Fruit fly (Drosophila melanogaster) whole organism, embryonic: ENCODE data around the gene Ugt301D1.

Experiments
- Abd-B ChIP-seq: fragments of 200-800 bp; sonication (Bioruptor generic); optimal IDR thresholded peaks from 2 replicates; lab custom pipeline; 2018; ENCODE audit warnings: missing biosample characterization, mild to moderate bottlenecking, missing genetic modification characterization, moderate library complexity
- Asciz ChIP-seq: fragments of 200-800 bp; sonication (Bioruptor generic); optimal IDR thresholded peaks from 2 replicates; lab custom pipeline; 2017; ENCODE audit warnings: missing biosample characterization, mild to moderate bottlenecking, missing genetic modification characterization, missing genetic modification reagents
- Atf3 ChIP-seq: fragments of 200-800 bp; sonication (Bioruptor generic); optimal IDR thresholded peaks from 3 replicates; lab custom pipeline; 2016; ENCODE audit warnings: missing biosample characterization, missing genetic modification characterization
- Bgb ChIP-seq: fragments of 200-800 bp; sonication (Bioruptor generic); IDR thresholded peaks from 2 replicates; pipeline ENCODE4 v1.3.6; 2022; ENCODE audit warnings: missing biosample characterization, missing genetic modification characterization; ENCODE audit not compliant: partially characterized antibody
- CG10321 ChIP-seq: fragments of 200-800 bp; sonication (Bioruptor generic); IDR thresholded peaks from 2 replicates; pipeline ENCODE4 v1.3.6; 2022; ENCODE audit warnings: missing biosample characterization, missing genetic modification characterization
- CG10959 ChIP-seq: fragments of 200-800 bp; sonication (Bioruptor generic); IDR thresholded peaks from 2 replicates; pipeline ENCODE4 v1.3.6; 2022; ENCODE audit warnings: missing biosample characterization, missing genetic modification characterization
- CG1603 ChIP-seq: fragments of 200-800 bp; sonication (Bioruptor generic); optimal IDR thresholded peaks from 2 replicates; lab custom pipeline; 2019; ENCODE audit warnings: missing biosample characterization, mild to moderate bottlenecking, missing genetic modification characterization, moderate library complexity
- CG17328 ChIP-seq: fragments of 200-800 bp; sonication (Bioruptor generic); IDR thresholded peaks from 2 replicates; pipeline ENCODE4 v1.3.6; 2022; ENCODE audit warnings: missing biosample characterization, missing genetic modification characterization
- CG17568 ChIP-seq: fragments of 200-800 bp; sonication (Bioruptor generic); optimal IDR thresholded peaks from 2 replicates; lab custom pipeline; 2018; ENCODE audit warnings: missing biosample characterization, mild to moderate bottlenecking, missing genetic modification characterization, moderate library complexity
- CG17802 ChIP-seq: fragments of 200-800 bp; sonication (Bioruptor generic); optimal IDR thresholded peaks from 2 replicates; lab custom pipeline; 2018; ENCODE audit warnings: missing biosample characterization, mild to moderate bottlenecking, missing genetic modification characterization, moderate library complexity
- CG2129 ChIP-seq: fragments of 200-800 bp; sonication (Bioruptor generic); IDR thresholded peaks from 2 replicates; pipeline ENCODE4 v1.3.6; 2022; ENCODE audit warnings: missing biosample characterization, missing genetic modification characterization; ENCODE audit not compliant: partially characterized antibody
- CG2199 ChIP-seq: fragments of 200-800 bp; sonication (Bioruptor generic); IDR thresholded peaks from 3 replicates; pipeline ENCODE4 v1.3.6; 2022; ENCODE audit warnings: missing biosample characterization, missing genetic modification characterization
- CG32767 ChIP-seq: fragments of 200-800 bp; sonication (Bioruptor generic); IDR thresholded peaks from 2 replicates; pipeline ENCODE4 v1.3.6; 2022; ENCODE audit warnings: missing biosample characterization, missing genetic modification characterization
- CG33557 ChIP-seq: fragments of 200-800 bp; sonication (Bioruptor generic); optimal IDR thresholded peaks from 2 replicates; lab custom pipeline; 2019; ENCODE audit warnings: missing biosample characterization, mild to moderate bottlenecking, missing genetic modification characterization, moderate library complexity
- CG8089 ChIP-seq: fragments of 200-800 bp; sonication (Bioruptor generic); optimal IDR thresholded peaks from 3 replicates; lab custom pipeline; 2016; ENCODE audit warnings: missing biosample characterization, missing genetic modification characterization
- CG8388 ChIP-seq: fragments of 200-800 bp; sonication (Bioruptor generic); optimal IDR thresholded peaks from 2 replicates; lab custom pipeline; 2019; ENCODE audit warnings: missing biosample characterization, mild to moderate bottlenecking, missing genetic modification characterization, moderate library complexity
- CG9817 ChIP-seq: fragments of 200-800 bp; sonication (Bioruptor generic); optimal IDR thresholded peaks from 2 replicates; lab custom pipeline; 2018; ENCODE audit warnings: missing biosample characterization, mild to moderate bottlenecking, missing genetic modification characterization, moderate library complexity
- Ets65A ChIP-seq: fragments of 200-800 bp; sonication (Bioruptor generic); peaks from one replicate; lab custom pipeline; 2016; ENCODE audit warnings: missing biosample characterization, missing genetic modification characterization
- Fer2 ChIP-seq: fragments of 200-800 bp; sonication (Bioruptor generic); optimal IDR thresholded peaks from 2 replicates; lab custom pipeline; 2018; ENCODE audit warnings: missing biosample characterization, mild to moderate bottlenecking, missing genetic modification characterization, moderate library complexity
- Gsc ChIP-seq: fragments of 200-800 bp; sonication (Bioruptor generic); IDR thresholded peaks from 2 replicates; pipeline ENCODE4 v1.3.6; 2022; ENCODE audit warnings: missing biosample characterization, missing genetic modification characterization
- HLH4C ChIP-seq: fragments of 200-800 bp; sonication (Bioruptor generic); IDR thresholded peaks from 3 replicates; pipeline ENCODE4 v1.3.6; 2022; ENCODE audit warnings: missing biosample characterization, missing genetic modification characterization; ENCODE audit not compliant: partially characterized antibody
- HmgZ ChIP-seq: fragments of 200-800 bp; sonication (Bioruptor generic); optimal IDR thresholded peaks from 2 replicates; lab custom pipeline; 2018; ENCODE audit warnings: missing biosample characterization, mild to moderate bottlenecking, missing genetic modification characterization
- NC2β ChIP-seq: fragments of 200-800 bp; sonication (Bioruptor generic); optimal IDR thresholded peaks from 2 replicates; lab custom pipeline; 2016; ENCODE audit warnings: missing biosample characterization, missing genetic modification characterization
- NfI ChIP-seq: fragments of 200-800 bp; sonication (Bioruptor generic); optimal IDR thresholded peaks from 3 replicates; lab custom pipeline; 2018; ENCODE audit warnings: missing biosample characterization, mild to moderate bottlenecking, missing genetic modification characterization, moderate library complexity
- Sox102F ChIP-seq: fragments of 200-800 bp; sonication (Bioruptor generic); optimal IDR thresholded peaks from 2 replicates; lab custom pipeline; 2018; ENCODE audit warnings: missing biosample characterization, mild to moderate bottlenecking, missing genetic modification characterization, moderate library complexity
- Tbp ChIP-seq: fragments of >200 bp; optimal IDR thresholded peaks from 2 replicates; lab custom pipeline; 2018; ENCODE audit warnings: missing biosample characterization, missing genetic modification characterization
- abd-A ChIP-seq: fragments of 200-800 bp; sonication (Bioruptor generic); optimal IDR thresholded peaks from 3 replicates; lab custom pipeline; 2019; ENCODE audit warnings: missing biosample characterization, mild to moderate bottlenecking, missing genetic modification characterization, moderate library complexity
- ap ChIP-seq: fragments of 200-800 bp; sonication (Bioruptor generic); IDR thresholded peaks from 2 replicates; pipeline ENCODE4 v1.3.6; 2022; ENCODE audit warnings: missing biosample characterization, missing genetic modification characterization
- az2 ChIP-seq: fragments of 200-800 bp; sonication (Bioruptor generic); optimal IDR thresholded peaks from 3 replicates; lab custom pipeline; 2016; ENCODE audit warnings: missing biosample characterization, missing genetic modification characterization
- bbx ChIP-seq: fragments of 200-800 bp; sonication (Bioruptor generic); IDR thresholded peaks from 2 replicates; pipeline ENCODE4 v1.3.6; 2022; ENCODE audit warnings: missing biosample characterization, missing genetic modification characterization; ENCODE audit not compliant: partially characterized antibody
- chm ChIP-seq: fragments of 200-800 bp; sonication (Bioruptor generic); IDR thresholded peaks from 2 replicates; pipeline ENCODE4 v1.3.6; 2022; ENCODE audit warnings: missing biosample characterization, missing genetic modification characterization
- crol ChIP-seq: fragments of 200-800 bp; sonication (Bioruptor generic); IDR thresholded peaks from 2 replicates; pipeline ENCODE4 v1.3.6; 2022; ENCODE audit warnings: missing biosample characterization, missing genetic modification characterization
- cwo ChIP-seq: fragments of 200-800 bp; sonication (Bioruptor generic); optimal IDR thresholded peaks from 3 replicates; lab custom pipeline; 2017; ENCODE audit warnings: missing biosample characterization, missing genetic modification characterization, mild to moderate bottlenecking, moderate library complexity, missing genetic modification reagents
- gcm2 ChIP-seq: fragments of 200-800 bp; sonication (Bioruptor generic); optimal IDR thresholded peaks from 2 replicates; lab custom pipeline; 2016; ENCODE audit warnings: missing biosample characterization, missing genetic modification characterization
- gfzf ChIP-seq: fragments of 200-800 bp; sonication (Bioruptor generic); optimal IDR thresholded peaks from 2 replicates; lab custom pipeline; 2016; ENCODE audit warnings: missing biosample characterization, mild to moderate bottlenecking, missing genetic modification characterization, moderate library complexity
- gsb-n ChIP-seq: fragments of 200-800 bp; sonication (Bioruptor generic); optimal IDR thresholded peaks from 3 replicates; lab custom pipeline; 2018; ENCODE audit warnings: missing biosample characterization, mild to moderate bottlenecking, missing genetic modification characterization
- gt ChIP-seq: fragments of 200-800 bp; sonication (Bioruptor generic); IDR thresholded peaks from 2 replicates; pipeline ENCODE4 v1.3.6; 2022; ENCODE audit warnings: missing biosample characterization, missing genetic modification characterization
- her ChIP-seq: fragments of 200-800 bp; sonication (Bioruptor generic); optimal IDR thresholded peaks from 2 replicates; lab custom pipeline; 2016; ENCODE audit warnings: missing biosample characterization, missing genetic modification characterization
- hkb ChIP-seq, 2 experiments: fragments of 200-800 bp in 1 of 2; fragments of >200 bp in 1 of 2; sonication (Bioruptor generic) in 1 of 2; IDR thresholded peaks in 1 of 2; optimal IDR thresholded peaks in 1 of 2; 2 replicates each; pipeline versions ENCODE4 v1.3.6 to Lab custom; 2017 to 2022; ENCODE audit warnings: missing biosample characterization in 1 of 2, missing genetic modification characterization in 1 of 2
- ken ChIP-seq: fragments of 200-800 bp; sonication (Bioruptor generic); IDR thresholded peaks from 3 replicates; pipeline ENCODE4 v1.3.6; 2022; ENCODE audit warnings: missing biosample characterization, missing genetic modification characterization
- kni ChIP-seq: fragments of 200-800 bp; sonication (Bioruptor generic); optimal IDR thresholded peaks from 3 replicates; lab custom pipeline; 2017; ENCODE audit warnings: mild to moderate bottlenecking, missing biosample characterization, missing genetic modification reagents, missing genetic modification characterization
- lilli ChIP-seq: fragments of 200-800 bp; sonication (Bioruptor generic); optimal IDR thresholded peaks from 3 replicates; lab custom pipeline; 2016; ENCODE audit warnings: missing biosample characterization, missing genetic modification characterization
- lola ChIP-seq, 3 experiments: fragments of >200 bp in 2 of 3; fragments of 200-800 bp in 1 of 3; sonication (Bioruptor generic) in 1 of 3; optimal IDR thresholded peaks; 2 replicates each; lab custom pipeline; 2017 to 2019; ENCODE audit warnings: missing biosample characterization in 3 of 3, missing genetic modification characterization in 3 of 3, mild to moderate bottlenecking in 1 of 3, moderate library complexity in 1 of 3
- nerfin-2 ChIP-seq: fragments of 200-800 bp; sonication (Bioruptor generic); IDR thresholded peaks from 2 replicates; pipeline ENCODE4 v1.3.6; 2022; ENCODE audit warnings: missing biosample characterization, missing genetic modification characterization; ENCODE audit not compliant: partially characterized antibody
- pb ChIP-seq: fragments of 200-800 bp; sonication (Bioruptor generic); optimal IDR thresholded peaks from 3 replicates; lab custom pipeline; 2016; ENCODE audit warnings: missing biosample characterization, missing genetic modification characterization
- pzg ChIP-seq: fragments of 200-800 bp; sonication (Bioruptor generic); optimal IDR thresholded peaks from 3 replicates; lab custom pipeline; 2018; ENCODE audit warnings: missing biosample characterization, mild to moderate bottlenecking, missing genetic modification characterization, moderate library complexity
- ranshi ChIP-seq: fragments of 200-800 bp; sonication (Bioruptor generic); IDR thresholded peaks from 2 replicates; pipeline ENCODE4 v1.3.6; 2022; ENCODE audit warnings: missing biosample characterization, missing genetic modification characterization
- row ChIP-seq: fragments of 200-800 bp; sonication (Bioruptor generic); IDR thresholded peaks from 3 replicates; pipeline ENCODE4 v1.3.6; 2022; ENCODE audit warnings: missing biosample characterization, missing genetic modification characterization
- vvl ChIP-seq: fragments of 200-800 bp; sonication (Bioruptor generic); IDR thresholded peaks from 2 replicates; pipeline ENCODE4 v1.3.6; 2022; ENCODE audit warnings: missing biosample characterization, missing genetic modification characterization
- yki ChIP-seq: fragments of >200 bp; optimal IDR thresholded peaks from 3 replicates; lab custom pipeline; 2018

Ugt301D1 gene

dm6 chr2L:18480326-18481028 lies 28.9 kb upstream of the Ugt301D1 start (continued):
- no peak for TF ChIP-seq Tbp (GFP tag; lab: Kevin White, UChicago)
- no peak for TF ChIP-seq CG8089
- no peak for TF ChIP-seq Atf3 (GFP tag; lab: Kevin White, UChicago)
- no peak for TF ChIP-seq CG17568 (GFP tag; lab: Kevin White, UChicago)
- TF ChIP-seq CG9817 = no peak
- TF ChIP-seq vvl = peak; percentile 77
- no peak for TF ChIP-seq NC2β
- TF ChIP-seq CG8388 (GFP tag; lab: Kevin White, UChicago) = no peak
- peak; percentile 16; the same call in 1 of the 2 replicates for TF ChIP-seq bbx (GFP tag; lab: Robert Waterston, UW)
- TF ChIP-seq kni = peak; percentile 81
- TF ChIP-seq abd-A = peak; percentile 54
- TF ChIP-seq CG2129 (GFP tag; lab: Robert Waterston, UW) = no peak
- no peak for TF ChIP-seq Abd-B (GFP tag; lab: Kevin White, UChicago)
- TF ChIP-seq Sox102F (GFP tag; lab: Kevin White, UChicago) = no peak
- no peak for TF ChIP-seq gfzf (GFP tag; lab: Kevin White, UChicago)
- no peak for TF ChIP-seq CG10959 (GFP tag; lab: Robert Waterston, UW)
- no peak for TF ChIP-seq HmgZ (tag; lab: Kevin White, UChicago)
- no peak for TF ChIP-seq Gsc
- TF ChIP-seq gt (GFP tag; lab: Robert Waterston, UW) = no peak
- no peak for TF ChIP-seq hkb (optimal IDR thresholded peaks at IDR 0.05; lab: Kevin White, UChicago)
- TF ChIP-seq hkb (GFP tag; IDR thresholded peaks at IDR 0.05; lab: Robert Waterston, UW) = no peak
- TF ChIP-seq gsb-n (tag; lab: Kevin White, UChicago) = no peak
- TF ChIP-seq crol (GFP tag; lab: Robert Waterston, UW) = no peak
- TF ChIP-seq ranshi = no peak
- no peak for TF ChIP-seq pzg (GFP tag; lab: Kevin White, UChicago)
- no peak for TF ChIP-seq Fer2
- TF ChIP-seq chm = no peak
- no peak for TF ChIP-seq CG10321
- TF ChIP-seq gcm2 (GFP tag; lab: Kevin White, UChicago) = no peak
- no peak for TF ChIP-seq cwo (GFP tag; lab: Kevin White, UChicago)
- no peak for TF ChIP-seq CG1603
- TF ChIP-seq Asciz (GFP tag; lab: Kevin White, UChicago) = no peak
- TF ChIP-seq CG32767 (GFP tag; lab: Robert Waterston, UW) = no peak
- no peak for TF ChIP-seq pb (GFP tag; lab: Kevin White, UChicago)
- TF ChIP-seq yki (lab: Kevin White, UChicago) = no peak
- TF ChIP-seq NfI (GFP tag; lab: Kevin White, UChicago) = no peak
- TF ChIP-seq CG33557 (GFP tag; lab: Kevin White, UChicago) = no peak
- TF ChIP-seq CG17328 (GFP tag; lab: Robert Waterston, UW) = no peak
- no peak for TF ChIP-seq CG17802 (tag; lab: Kevin White, UChicago)
- TF ChIP-seq row = no peak
- no peak for TF ChIP-seq az2
- TF ChIP-seq her (GFP tag; lab: Kevin White, UChicago) = no peak
- TF ChIP-seq Bgb (GFP tag; lab: Robert Waterston, UW) = no peak
- peak; percentile 69; the same call in 1 of the 3 replicates for TF ChIP-seq CG2199 (GFP tag; lab: Robert Waterston, UW)
- TF ChIP-seq ap (GFP tag; lab: Robert Waterston, UW) = no peak
- TF ChIP-seq lilli (GFP tag; lab: Kevin White, UChicago) = no peak
- TF ChIP-seq ken (GFP tag; lab: Robert Waterston, UW) = no peak
- no peak for TF ChIP-seq nerfin-2
- TF ChIP-seq Ets65A = no peak
- no peak for TF ChIP-seq HLH4C (GFP tag; lab: Robert Waterston, UW)
- no peak for TF ChIP-seq lola (GFP tag; optimal IDR thresholded peaks at IDR 0.05; lab: Kevin White, UChicago)
